Fruit fly (Drosophila melanogaster) whole organism, embryonic: ENCODE measurements around the gene mora.

Experiments used
- Ada2b ChIP-seq: fragments of 200-800 bp; sonication (Bioruptor generic); IDR thresholded peaks from 2 replicates; pipeline ENCODE4 v1.3.6; 2022; ENCODE audit warnings: missing biosample characterization, missing genetic modification characterization
- Atf-2 ChIP-seq: fragments of 200-800 bp; sonication (Bioruptor generic); optimal IDR thresholded peaks from 2 replicates; lab custom pipeline; 2016; ENCODE audit warnings: missing biosample characterization, missing genetic modification characterization
- BEAF-32 ChIP-seq: fragments of 200-800 bp; sonication (Bioruptor generic); optimal IDR thresholded peaks from 3 replicates; lab custom pipeline; 2017; ENCODE audit warnings: missing biosample characterization, missing genetic modification characterization, mild to moderate bottlenecking, moderate library complexity, missing genetic modification reagents
- CG11247 ChIP-seq: fragments of 200-800 bp; sonication (Bioruptor generic); IDR thresholded peaks from 2 replicates; pipeline ENCODE4 v1.3.6; 2022; ENCODE audit warnings: missing biosample characterization, missing genetic modification characterization
- CG11398 ChIP-seq: fragments of 200-800 bp; sonication (Bioruptor generic); optimal IDR thresholded peaks from 2 replicates; lab custom pipeline; 2016; ENCODE audit warnings: missing biosample characterization, missing genetic modification characterization
- CG12219 ChIP-seq: fragments of 200-800 bp; sonication (Bioruptor generic); optimal IDR thresholded peaks from 3 replicates; lab custom pipeline; 2018; ENCODE audit warnings: missing biosample characterization, mild to moderate bottlenecking, missing genetic modification characterization
- CG15479 ChIP-seq: fragments of 200-800 bp; sonication (Bioruptor generic); optimal IDR thresholded peaks from 3 replicates; lab custom pipeline; 2019; ENCODE audit warnings: missing biosample characterization, mild to moderate bottlenecking, missing genetic modification characterization, moderate library complexity
- CG17359 ChIP-seq: fragments of 200-800 bp; sonication (Bioruptor generic); optimal IDR thresholded peaks from 3 replicates; lab custom pipeline; 2018; ENCODE audit warnings: missing biosample characterization, mild to moderate bottlenecking, missing genetic modification characterization, moderate library complexity
- CG17912 ChIP-seq: fragments of 200-800 bp; sonication (Bioruptor generic); optimal IDR thresholded peaks from 2 replicates; lab custom pipeline; 2018; ENCODE audit warnings: missing biosample characterization, mild to moderate bottlenecking, missing genetic modification characterization
- CG32772 ChIP-seq: fragments of 200-800 bp; sonication (Bioruptor generic); IDR thresholded peaks from 2 replicates; pipeline ENCODE4 v1.3.6; 2022; ENCODE audit warnings: missing biosample characterization, missing genetic modification characterization
- CG34422 ChIP-seq: fragments of 200-800 bp; sonication (Bioruptor generic); IDR thresholded peaks from 3 replicates; pipeline ENCODE4 v1.3.6; 2022; ENCODE audit warnings: missing biosample characterization, missing genetic modification characterization
- CG4328 ChIP-seq: fragments of 200-800 bp; sonication (Bioruptor generic); optimal IDR thresholded peaks from 3 replicates; lab custom pipeline; 2017; ENCODE audit warnings: missing biosample characterization, missing genetic modification reagents, missing genetic modification characterization
- CG9797 ChIP-seq: fragments of 200-800 bp; sonication (Bioruptor generic); optimal IDR thresholded peaks from 3 replicates; lab custom pipeline; 2018; ENCODE audit warnings: missing biosample characterization, mild to moderate bottlenecking, missing genetic modification characterization
- CoRest ChIP-seq: fragments of 200-800 bp; sonication (Bioruptor generic); optimal IDR thresholded peaks from 3 replicates; lab custom pipeline; 2018; ENCODE audit warnings: missing biosample characterization, mild to moderate bottlenecking, missing genetic modification characterization, moderate library complexity
- D19B ChIP-seq: fragments of 200-800 bp; sonication (Bioruptor generic); optimal IDR thresholded peaks from 2 replicates; lab custom pipeline; 2017; ENCODE audit warnings: missing biosample characterization, mild to moderate bottlenecking, missing genetic modification characterization
- Deaf1 ChIP-seq: fragments of 200-800 bp; optimal IDR thresholded peaks from 3 replicates; lab custom pipeline; 2019; ENCODE audit warnings: missing biosample characterization, mild to moderate bottlenecking, missing genetic modification characterization, moderate library complexity
- Doc2 ChIP-seq: fragments of 200-800 bp; sonication (Bioruptor generic); IDR thresholded peaks from 2 replicates; pipeline ENCODE4 v1.3.6; 2022; ENCODE audit warnings: missing biosample characterization, missing genetic modification characterization
- Dref ChIP-seq: fragments of 200-800 bp; sonication (Bioruptor generic); IDR thresholded peaks from 2 replicates; pipeline ENCODE4 v1.3.6; 2022; ENCODE audit warnings: missing biosample characterization, missing genetic modification characterization
- Ets65A ChIP-seq: fragments of 200-800 bp; sonication (Bioruptor generic); peaks from one replicate; lab custom pipeline; 2016; ENCODE audit warnings: missing biosample characterization, missing genetic modification characterization
- Gug ChIP-seq: fragments of 200-800 bp; sonication (Bioruptor generic); IDR thresholded peaks from 4 replicates; pipeline ENCODE4 v1.3.6; 2022; ENCODE audit warnings: missing biosample characterization, missing genetic modification characterization
- HLHmδ ChIP-seq: fragments of 200-800 bp; sonication (Bioruptor generic); optimal IDR thresholded peaks from 2 replicates; lab custom pipeline; 2018; ENCODE audit warnings: missing biosample characterization, mild to moderate bottlenecking, missing genetic modification characterization, moderate library complexity
- Hr78 ChIP-seq, 2 experiments: fragments of 200-800 bp in 1 of 2; fragments of >200 bp in 1 of 2; sonication (Bioruptor generic) in 1 of 2; optimal IDR thresholded peaks; 2 replicates each; lab custom pipeline; 2017 to 2019; ENCODE audit warnings: missing biosample characterization in 2 of 2, missing genetic modification characterization in 2 of 2, mild to moderate bottlenecking in 1 of 2, moderate library complexity in 1 of 2
- Myb ChIP-seq: fragments of 200-800 bp; sonication (Bioruptor generic); optimal IDR thresholded peaks from 2 replicates; lab custom pipeline; 2016; ENCODE audit warnings: missing biosample characterization, missing genetic modification characterization
- Neu2 ChIP-seq: fragments of 200-800 bp; sonication (Bioruptor generic); optimal IDR thresholded peaks from 3 replicates; lab custom pipeline; 2016; ENCODE audit warnings: missing biosample characterization, missing genetic modification characterization, borderline replicate concordance
- Optix ChIP-seq: fragments of 200-800 bp; sonication (Bioruptor generic); IDR thresholded peaks from 3 replicates; pipeline ENCODE4 v1.3.6; 2022; ENCODE audit warnings: missing biosample characterization, missing genetic modification characterization
- Ptx1 ChIP-seq: fragments of 200-800 bp; sonication (Bioruptor generic); IDR thresholded peaks from 2 replicates; pipeline ENCODE4 v1.3.6; 2022; ENCODE audit warnings: missing biosample characterization, missing genetic modification characterization
- Side ChIP-seq: fragments of 200-800 bp; sonication (Bioruptor generic); optimal IDR thresholded peaks from 2 replicates; lab custom pipeline; 2016; ENCODE audit warnings: missing biosample characterization, missing genetic modification characterization
- Taf1 ChIP-seq: fragments of 200-800 bp; sonication (Bioruptor generic); IDR thresholded peaks from 2 replicates; pipeline ENCODE4 v1.3.6; 2022; ENCODE audit warnings: missing biosample characterization, missing genetic modification characterization
- Xrp1 ChIP-seq: fragments of 200-800 bp; sonication (Bioruptor generic); IDR thresholded peaks from 2 replicates; pipeline ENCODE4 v1.3.6; 2022; ENCODE audit warnings: missing biosample characterization, missing genetic modification characterization
- cato ChIP-seq: fragments of 200-800 bp; sonication (Bioruptor generic); optimal IDR thresholded peaks from 2 replicates; lab custom pipeline; 2016; ENCODE audit warnings: missing biosample characterization, missing genetic modification characterization, borderline replicate concordance
- cg ChIP-seq: fragments of 200-800 bp; sonication (Bioruptor generic); optimal IDR thresholded peaks from 3 replicates; lab custom pipeline; 2019; ENCODE audit warnings: missing biosample characterization, mild to moderate bottlenecking, missing genetic modification characterization, moderate library complexity
- chinmo ChIP-seq: fragments of 200-800 bp; sonication (Bioruptor generic); IDR thresholded peaks from 4 replicates; pipeline ENCODE4 v1.3.6; 2022; ENCODE audit warnings: missing biosample characterization, missing genetic modification characterization; ENCODE audit not compliant: partially characterized antibody
- ci ChIP-seq: fragments of 200-800 bp; sonication (Bioruptor generic); IDR thresholded peaks from 3 replicates; pipeline ENCODE4 v1.3.6; 2022; ENCODE audit warnings: missing biosample characterization, missing genetic modification characterization
- corto ChIP-seq: fragments of 200-800 bp; sonication (Bioruptor generic); optimal IDR thresholded peaks from 2 replicates; lab custom pipeline; 2016; ENCODE audit warnings: missing biosample characterization, mild to moderate bottlenecking, missing genetic modification characterization, moderate library complexity
- crp ChIP-seq, 2 experiments: fragments of 200-800 bp; sonication (Bioruptor generic); optimal IDR thresholded peaks; 2 replicates in 1 of 2; 3 replicates in 1 of 2; lab custom pipeline; 2017; ENCODE audit warnings: missing biosample characterization in 2 of 2, missing genetic modification characterization in 2 of 2, mild to moderate bottlenecking in 1 of 2, moderate library complexity in 1 of 2
- dmrt99B ChIP-seq: fragments of 200-800 bp; sonication (Bioruptor generic); optimal IDR thresholded peaks from 2 replicates; lab custom pipeline; 2018; ENCODE audit warnings: missing biosample characterization, mild to moderate bottlenecking, missing genetic modification characterization, moderate library complexity
- dpn ChIP-seq, 2 experiments: fragments of 200-800 bp; sonication (Bioruptor generic); optimal IDR thresholded peaks; 3 replicates each; lab custom pipeline; 2016; ENCODE audit warnings: missing biosample characterization in 2 of 2, missing genetic modification characterization in 2 of 2
- dysf ChIP-seq: fragments of 200-800 bp; sonication (Bioruptor generic); IDR thresholded peaks from 3 replicates; pipeline ENCODE4 v1.3.6; 2022; ENCODE audit warnings: missing biosample characterization, missing genetic modification characterization
- fd64A ChIP-seq: fragments of 200-800 bp; sonication (Bioruptor generic); optimal IDR thresholded peaks from 3 replicates; lab custom pipeline; 2018; ENCODE audit warnings: missing biosample characterization, mild to moderate bottlenecking, missing genetic modification characterization
- grn ChIP-seq: fragments of 200-800 bp; sonication (Bioruptor generic); optimal IDR thresholded peaks from 3 replicates; lab custom pipeline; 2017; ENCODE audit warnings: missing biosample characterization, missing genetic modification characterization
- kah ChIP-seq: fragments of 200-800 bp; sonication (Bioruptor generic); optimal IDR thresholded peaks from 2 replicates; lab custom pipeline; 2018; ENCODE audit warnings: missing biosample characterization, mild to moderate bottlenecking, missing genetic modification characterization
- mirr ChIP-seq: fragments of 200-800 bp; sonication (Bioruptor generic); optimal IDR thresholded peaks from 3 replicates; lab custom pipeline; 2018; ENCODE audit warnings: missing biosample characterization, mild to moderate bottlenecking, missing genetic modification characterization
- oc ChIP-seq: fragments of 200-800 bp; sonication (Bioruptor generic); optimal IDR thresholded peaks from 2 replicates; lab custom pipeline; 2018; ENCODE audit warnings: missing biosample characterization, mild to moderate bottlenecking, missing genetic modification characterization, moderate library complexity
- ranshi ChIP-seq: fragments of 200-800 bp; sonication (Bioruptor generic); IDR thresholded peaks from 2 replicates; pipeline ENCODE4 v1.3.6; 2022; ENCODE audit warnings: missing biosample characterization, missing genetic modification characterization
- sc ChIP-seq, 3 experiments: fragments of >200 bp in 2 of 3; fragments of 200-800 bp in 1 of 3; sonication (Bioruptor generic) in 1 of 3; optimal IDR thresholded peaks; 2 replicates in 2 of 3; 3 replicates in 1 of 3; lab custom pipeline; 2017; ENCODE audit warnings: mild to moderate bottlenecking in 1 of 3, missing biosample characterization in 1 of 3, missing genetic modification characterization in 1 of 3, missing genetic modification reagents in 1 of 3
- stc ChIP-seq: fragments of 200-800 bp; sonication (Bioruptor generic); IDR thresholded peaks from 2 replicates; pipeline ENCODE4 v1.3.6; 2022; ENCODE audit warnings: missing biosample characterization, missing genetic modification characterization
- stwl ChIP-seq: fragments of 200-800 bp; sonication (Bioruptor generic); optimal IDR thresholded peaks from 3 replicates; lab custom pipeline; 2018; ENCODE audit warnings: missing biosample characterization, mild to moderate bottlenecking, missing genetic modification characterization, moderate library complexity
- sug ChIP-seq: fragments of 200-800 bp; optimal IDR thresholded peaks from 2 replicates; lab custom pipeline; 2019; ENCODE audit warnings: missing biosample characterization, mild to moderate bottlenecking, missing genetic modification characterization, moderate library complexity
- unc-4 ChIP-seq: fragments of 200-800 bp; sonication (Bioruptor generic); IDR thresholded peaks from 2 replicates; pipeline ENCODE4 v1.3.6; 2022; ENCODE audit warnings: missing biosample characterization, missing genetic modification characterization; ENCODE audit not compliant: partially characterized antibody
- vnd ChIP-seq: fragments of 200-800 bp; sonication (Bioruptor generic); IDR thresholded peaks from 3 replicates; pipeline ENCODE4 v1.3.6; 2022; ENCODE audit warnings: missing biosample characterization, missing genetic modification characterization; ENCODE audit not compliant: partially characterized antibody

Gene mora

dm6 chr3R:24231206-24231502, 45.0 kb downstream of the mora start (continued):
- TF ChIP-seq mirr (GFP tag; lab: Kevin White, UChicago) (peak; percentile 37), Xrp1 (GFP tag; lab: Robert Waterston, UW) (no peak), dpn (GFP tag; optimal IDR thresholded peaks at IDR 0.05; lab: Kevin White, UChicago) (no peak), CG17912 (GFP tag; lab: Kevin White, UChicago) (no peak), Ada2b (0 out of 2 replicates have a peak, but pooled peaks have one; percentile 6), BEAF-32 (GFP tag; lab: Kevin White, UChicago) (no peak), CG11247 (GFP tag; lab: Robert Waterston, UW) (no peak), Ets65A (GFP tag; lab: Kevin White, UChicago) (no peak), CG32772 (GFP tag; lab: Robert Waterston, UW) (no peak), CG15479 (GFP tag; lab: Kevin White, UChicago) (peak; percentile 10), Side (GFP tag; lab: Kevin White, UChicago) (no peak), Atf-2 (GFP tag; lab: Kevin White, UChicago) (no peak), Deaf1 (peak; percentile 12), Myb (no peak), corto (GFP tag; lab: Kevin White, UChicago) (no peak), Ptx1 (no peak), ranshi (GFP tag; lab: Robert Waterston, UW) (no peak), vnd (GFP tag; lab: Robert Waterston, UW) (peak; percentile 32; the same call in 1 of the 3 replicates), CG4328 (GFP tag; lab: Kevin White, UChicago) (no peak), CG9797 (GFP tag; lab: Kevin White, UChicago) (no peak), unc-4 (GFP tag; lab: Robert Waterston, UW) (no peak), grn (no peak), chinmo (peak; percentile 67; the same call in 2 of the 4 replicates), fd64A (GFP tag; lab: Kevin White, UChicago) (no peak), HLHmδ (GFP tag; lab: Kevin White, UChicago) (peak; percentile 58), CG12219 (no peak), CG17359 (tag; lab: Kevin White, UChicago) (no peak), ci (GFP tag; lab: Robert Waterston, UW) (0 out of 3 replicates have a peak, but pooled peaks have one; percentile 8), dysf (no peak), Neu2 (no peak), Gug (GFP tag; lab: Robert Waterston, UW) (no peak), cato (GFP tag; lab: Kevin White, UChicago) (no peak), Optix (GFP tag; lab: Robert Waterston, UW) (no peak), CG11398 (no peak), stc (0 out of 2 replicates have a peak, but pooled peaks have one; percentile 38), crp (GFP tag; optimal IDR thresholded peaks at IDR 0.05; lab: Kevin White, UChicago) (peak in 1 of 2 experiments; percentile 6), dmrt99B (no peak), oc (tag; lab: Kevin White, UChicago) (no peak), cg (GFP tag; lab: Kevin White, UChicago) (peak; percentile 93), Taf1 (no peak), sug (tag; lab: Kevin White, UChicago) (no peak), kah (GFP tag; lab: Kevin White, UChicago) (no peak), sc (optimal IDR thresholded peaks at IDR 0.05; lab: Kevin White, UChicago) (no peak), sc (GFP tag; optimal IDR thresholded peaks at IDR 0.05; lab: Kevin White, UChicago) (no peak), Doc2 (no peak), CG34422 (GFP tag; lab: Robert Waterston, UW) (peak; percentile 51; the same call in 1 of the 3 replicates), CoRest (tag; lab: Kevin White, UChicago) (no peak), stwl (tag; lab: Kevin White, UChicago) (peak; percentile 27), Dref (0 out of 2 replicates have a peak, but pooled peaks have one; percentile 29), Hr78 (GFP tag; optimal IDR thresholded peaks at IDR 0.05; lab: Kevin White, UChicago) (no peak), D19B (GFP tag; lab: Kevin White, UChicago) (no peak)
